Worm (Caenorhabditis elegans) whole organism, L1 larva: ENCODE data around the gene H35N09.2.

ENCODE experiments used
- elt-3 ChIP-seq, 6 experiments: fragments of 150-350 bp in 1 of 6; sonication (generic microtip); optimal IDR thresholded peaks; 2 replicates each; lab custom pipeline; 2017 to 2018; ENCODE audit warnings: missing biosample characterization in 6 of 6, missing genetic modification characterization in 6 of 6, inconsistent platforms in 1 of 6
- fkh-10 ChIP-seq: sonication (generic microtip); optimal IDR thresholded peaks from 2 replicates; lab custom pipeline; 2017; ENCODE audit warnings: missing biosample characterization, missing genetic modification reagents, missing genetic modification characterization
- lin-13 ChIP-seq: fragments of 150-350 bp; optimal IDR thresholded peaks from 2 replicates; lab custom pipeline; 2014; ENCODE audit warnings: missing biosample characterization, missing genetic modification reagents, missing genetic modification characterization
- lin-39 ChIP-seq: fragments of 150-350 bp; optimal IDR thresholded peaks from 2 replicates; lab custom pipeline; 2014; ENCODE audit warnings: missing biosample characterization, missing genetic modification reagents, missing genetic modification characterization
- mep-1 ChIP-seq: fragments of 150-350 bp; optimal IDR thresholded peaks from 2 replicates; lab custom pipeline; 2014; ENCODE audit warnings: missing biosample characterization, missing genetic modification characterization
- unc-30 ChIP-seq: sonication (generic microtip); optimal IDR thresholded peaks from 2 replicates; lab custom pipeline; 2017; ENCODE audit warnings: missing biosample characterization, missing genetic modification characterization
- unc-86 ChIP-seq: sonication (generic microtip); optimal IDR thresholded peaks from 2 replicates; lab custom pipeline; 2016; ENCODE audit warnings: missing genetic modification characterization, missing compliant biosample characterization
- unc-98 ChIP-seq: fragments of 200-800 bp; sonication (Bioruptor generic); IDR thresholded peaks from 2 replicates; pipeline ENCODE4 v1.3.6; 2022; ENCODE audit warnings: missing genetic modification characterization, missing compliant biosample characterization
- ztf-4 ChIP-seq: fragments of 150-350 bp; optimal IDR thresholded peaks from 2 replicates; lab custom pipeline; 2014; ENCODE audit warnings: missing biosample characterization, missing genetic modification characterization

DNA sequence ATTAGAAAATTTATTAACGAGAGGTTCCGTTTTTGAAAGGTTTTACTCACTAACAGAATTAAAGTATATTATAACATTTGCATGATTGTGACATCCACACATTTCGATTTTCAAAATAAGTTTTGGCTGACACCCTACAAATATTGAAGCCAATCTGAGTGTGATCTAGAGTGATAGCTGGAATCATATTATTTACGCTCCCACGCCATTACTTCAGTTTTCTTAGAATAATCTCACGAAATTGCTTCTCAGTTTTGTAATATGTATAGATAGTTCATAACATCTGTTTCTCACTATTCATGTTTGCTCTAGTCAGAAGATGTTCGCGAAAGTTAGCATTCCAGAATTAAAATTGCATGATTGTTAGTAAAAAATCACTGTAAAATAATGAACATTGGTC lies 7.4 kb upstream of the H35N09.2 start:
- TF ChIP-seq lin-13 (GFP tag; lab: Kevin White, UChicago) (no peak), ztf-4 (no peak), unc-30 (no peak), lin-39 (tag; lab: Kevin White, UChicago) (no peak), unc-86 (tag; lab: Kevin White, UChicago) (no peak), fkh-10 (GFP tag; lab: Kevin White, UChicago) (no peak), mep-1 (tag; lab: Kevin White, UChicago) (no peak), elt-3 (tag; optimal IDR thresholded peaks at IDR 0.05; lab: Kevin White, UChicago) (no peak), unc-98 (GFP tag; lab: Robert Waterston, UW) (no peak)
